Worm (Caenorhabditis elegans) whole organism, young adult: ENCODE data around the gene fkh-2.

Source experiments
- F22D6.2 ChIP-seq: sonication (generic microtip); optimal IDR thresholded peaks from 2 replicates; lab custom pipeline; 2016; ENCODE audit warnings: mild to moderate bottlenecking, missing genetic modification characterization, missing compliant biosample characterization
- F39B2.1 ChIP-seq: fragments of 200-800 bp; sonication (Bioruptor generic); IDR thresholded peaks from 2 replicates; pipeline ENCODE4 v1.3.6; 2022; ENCODE audit warnings: missing genetic modification reagents, missing genetic modification characterization, missing compliant biosample characterization
- F52B5.7 ChIP-seq: sonication (generic microtip); optimal IDR thresholded peaks from 2 replicates; lab custom pipeline; 2016; ENCODE audit warnings: mild to moderate bottlenecking, missing genetic modification characterization, missing compliant biosample characterization
- F55B11.4 ChIP-seq: sonication (generic microtip); optimal IDR thresholded peaks from 2 replicates; lab custom pipeline; 2016; ENCODE audit warnings: missing compliant biosample characterization, missing genetic modification characterization, borderline replicate concordance; ENCODE audit not compliant: insufficient read depth
- F57C9.4 ChIP-seq: sonication (generic microtip); optimal IDR thresholded peaks from 2 replicates; lab custom pipeline; 2017; ENCODE audit warnings: mild to moderate bottlenecking, missing genetic modification characterization, missing compliant biosample characterization
- K11D2.4 ChIP-seq: fragments of 200-800 bp; sonication (Bioruptor generic); IDR thresholded peaks from 2 replicates; pipeline ENCODE4 v1.3.6; 2022; ENCODE audit warnings: missing genetic modification reagents, missing genetic modification characterization, missing compliant biosample characterization
- Y53G8AR.9 ChIP-seq: fragments of 200-800 bp; sonication (Bioruptor generic); conservative IDR thresholded peaks from 2 replicates; pipeline ENCODE4 v1.3.6; 2022; ENCODE audit warnings: missing genetic modification reagents, missing genetic modification characterization, missing compliant biosample characterization
- Y67H2A.10 ChIP-seq: fragments of 200-800 bp; sonication (Bioruptor generic); conservative IDR thresholded peaks from 2 replicates; pipeline ENCODE4 v1.3.6; 2022; ENCODE audit warnings: missing genetic modification reagents, missing genetic modification characterization, missing compliant biosample characterization
- Y79H2A.3 ChIP-seq: fragments of 200-800 bp; sonication (Bioruptor generic); conservative IDR thresholded peaks from 2 replicates; pipeline ENCODE4 v1.3.6; 2022; ENCODE audit warnings: missing genetic modification reagents, missing genetic modification characterization, missing compliant biosample characterization
- ama-1 ChIP-seq, 3 experiments: fragments of 150-350 bp in 1 of 3; sonication (generic microtip) in 2 of 3; optimal IDR thresholded peaks; 2 replicates each; lab custom pipeline; 2014 to 2018; ENCODE audit warnings: missing biosample characterization in 2 of 3, missing genetic modification characterization in 2 of 3, missing genetic modification reagents in 2 of 3
- aptf-3 ChIP-seq: fragments of 200-800 bp; sonication (Bioruptor generic); IDR thresholded peaks from 2 replicates; pipeline ENCODE4 v1.3.6; 2022; ENCODE audit warnings: missing genetic modification characterization, missing compliant biosample characterization
- attf-3 ChIP-seq: fragments of 200-800 bp; sonication (Bioruptor generic); conservative IDR thresholded peaks from 2 replicates; pipeline ENCODE4 v1.3.6; 2022; ENCODE audit warnings: missing genetic modification reagents, missing genetic modification characterization, missing compliant biosample characterization
- attf-6 ChIP-seq: fragments of 200-800 bp; sonication (Bioruptor generic); IDR thresholded peaks from 2 replicates; pipeline ENCODE4 v1.3.6; 2022; ENCODE audit warnings: missing genetic modification reagents, missing genetic modification characterization, missing compliant biosample characterization
- bed-1 ChIP-seq: fragments of 200-800 bp; sonication (Bioruptor generic); IDR thresholded peaks from 2 replicates; pipeline ENCODE4 v1.3.6; 2022; ENCODE audit warnings: missing genetic modification reagents, missing genetic modification characterization, missing compliant biosample characterization
- cebp-1 ChIP-seq, 2 experiments: fragments of 200-800 bp in 1 of 2; sonication (Bioruptor generic) in 1 of 2; sonication (generic microtip) in 1 of 2; IDR thresholded peaks in 1 of 2; optimal IDR thresholded peaks in 1 of 2; 2 replicates each; pipeline versions ENCODE4 v1.3.6 to Lab custom; 2017 to 2022; ENCODE audit warnings: missing compliant biosample characterization in 2 of 2, missing genetic modification characterization in 2 of 2, mild to moderate bottlenecking in 1 of 2, missing genetic modification reagents in 1 of 2, moderate library complexity in 1 of 2
- ceh-27 ChIP-seq: fragments of 200-800 bp; sonication (Bioruptor generic); optimal IDR thresholded peaks from 2 replicates; lab custom pipeline; 2018; ENCODE audit warnings: mild to moderate bottlenecking, missing genetic modification characterization, moderate library complexity, missing compliant biosample characterization
- ceh-58 ChIP-seq: fragments of 200-800 bp; sonication (Bioruptor generic); IDR thresholded peaks from 2 replicates; pipeline ENCODE4 v1.3.6; 2022; ENCODE audit warnings: missing genetic modification characterization, missing compliant biosample characterization
- ceh-91 ChIP-seq: fragments of 200-800 bp; sonication (Bioruptor generic); IDR thresholded peaks from 2 replicates; pipeline ENCODE4 v1.3.6; 2022; ENCODE audit warnings: missing genetic modification reagents, missing genetic modification characterization, missing compliant biosample characterization
- dpff-1 ChIP-seq: sonication (generic microtip); optimal IDR thresholded peaks from 2 replicates; lab custom pipeline; 2017; ENCODE audit warnings: mild to moderate bottlenecking, missing genetic modification characterization, missing compliant biosample characterization
- egl-18 ChIP-seq: fragments of 200-800 bp; sonication (Bioruptor generic); IDR thresholded peaks from 2 replicates; pipeline ENCODE4 v1.3.6; 2022; ENCODE audit warnings: missing genetic modification reagents, missing genetic modification characterization, missing compliant biosample characterization
- egrh-3 ChIP-seq: fragments of 200-800 bp; sonication (Bioruptor generic); IDR thresholded peaks from 2 replicates; pipeline ENCODE4 v1.3.6; 2022; ENCODE audit warnings: missing genetic modification reagents, missing genetic modification characterization, missing compliant biosample characterization
- ets-4 ChIP-seq: fragments of 200-800 bp; sonication (Bioruptor generic); optimal IDR thresholded peaks from 2 replicates; lab custom pipeline; 2018; ENCODE audit warnings: mild to moderate bottlenecking, missing genetic modification characterization, missing compliant biosample characterization
- hmg-20 ChIP-seq: fragments of 200-800 bp; sonication (Bioruptor generic); IDR thresholded peaks from 2 replicates; pipeline ENCODE4 v1.3.6; 2022; ENCODE audit warnings: missing genetic modification reagents, missing genetic modification characterization, missing compliant biosample characterization
- lin-40 ChIP-seq: sonication (generic microtip); optimal IDR thresholded peaks from 2 replicates; lab custom pipeline; 2016; ENCODE audit warnings: missing genetic modification characterization, mild to moderate bottlenecking, missing compliant biosample characterization, missing genotype, missing genetic modification reagents
- lir-1 ChIP-seq: fragments of 200-800 bp; sonication (Bioruptor generic); conservative IDR thresholded peaks from 2 replicates; pipeline ENCODE4 v1.3.6; 2022; ENCODE audit warnings: missing genetic modification reagents, missing genetic modification characterization, missing compliant biosample characterization
- lsy-27 ChIP-seq: sonication (generic microtip); optimal IDR thresholded peaks from 2 replicates; lab custom pipeline; 2017; ENCODE audit warnings: missing genetic modification characterization, mild to moderate bottlenecking, missing compliant biosample characterization, antibody characterized with exemption, missing genotype, borderline replicate concordance; ENCODE audit not compliant: insufficient read depth
- madf-10 ChIP-seq: sonication (generic microtip); optimal IDR thresholded peaks from 2 replicates; lab custom pipeline; 2016; ENCODE audit warnings: mild to moderate bottlenecking, missing genetic modification characterization, missing compliant biosample characterization
- mcd-1 ChIP-seq: fragments of 200-800 bp; sonication (Bioruptor generic); IDR thresholded peaks from 2 replicates; pipeline ENCODE4 v1.3.6; 2022; ENCODE audit warnings: missing genetic modification reagents, missing genetic modification characterization, missing compliant biosample characterization
- mxl-1 ChIP-seq: sonication (generic microtip); optimal IDR thresholded peaks from 2 replicates; lab custom pipeline; 2016; ENCODE audit warnings: missing genetic modification characterization, missing compliant biosample characterization
- nfyb-1 ChIP-seq: fragments of 200-800 bp; sonication (Bioruptor generic); IDR thresholded peaks from 2 replicates; pipeline ENCODE4 v1.3.6; 2022; ENCODE audit warnings: missing genetic modification reagents, missing genetic modification characterization, missing compliant biosample characterization
- nhr-120 ChIP-seq: fragments of 200-800 bp; sonication (Bioruptor generic); IDR thresholded peaks from 2 replicates; pipeline ENCODE4 v1.3.6; 2022; ENCODE audit warnings: missing genetic modification characterization, missing compliant biosample characterization
- pbrm-1 ChIP-seq: fragments of 200-800 bp; sonication (Bioruptor generic); IDR thresholded peaks from 2 replicates; pipeline ENCODE4 v1.3.6; 2022; ENCODE audit warnings: missing genetic modification reagents, missing genetic modification characterization, missing compliant biosample characterization
- pha-4 ChIP-seq: fragments of 150-350 bp; sonication (generic microtip); optimal IDR thresholded peaks from 2 replicates; lab custom pipeline; 2014; ENCODE audit warnings: missing biosample characterization, missing genetic modification reagents, missing genetic modification characterization
- rcor-1 ChIP-seq: fragments of 200-800 bp; sonication (Bioruptor generic); IDR thresholded peaks from 2 replicates; pipeline ENCODE4 v1.3.6; 2022; ENCODE audit warnings: missing genetic modification reagents, missing genetic modification characterization, missing compliant biosample characterization
- sea-2 ChIP-seq: fragments of 200-800 bp; sonication (Bioruptor generic); IDR thresholded peaks from 2 replicates; pipeline ENCODE4 v1.3.6; 2022; ENCODE audit warnings: missing genetic modification characterization, missing compliant biosample characterization
- snpc-4 ChIP-seq, 5 experiments: fragments of 150-350 bp in 1 of 5; sonication (generic microtip) in 4 of 5; optimal IDR thresholded peaks; 2 replicates each; lab custom pipeline; 2014 to 2018; ENCODE audit warnings: missing genetic modification characterization in 5 of 5, missing biosample characterization in 3 of 5, antibody characterized with exemption in 2 of 5, mild to moderate bottlenecking in 2 of 5, missing compliant biosample characterization in 2 of 5, missing genotype in 2 of 5, moderate library complexity in 2 of 5, missing genetic modification reagents in 1 of 5
- somi-1 ChIP-seq: fragments of 200-800 bp; sonication (Bioruptor generic); optimal IDR thresholded peaks from 2 replicates; lab custom pipeline; 2018; ENCODE audit warnings: mild to moderate bottlenecking, missing genetic modification characterization, missing compliant biosample characterization
- tbp1 ChIP-seq: fragments of 200-800 bp; sonication (Bioruptor generic); optimal IDR thresholded peaks from 2 replicates; lab custom pipeline; 2018; ENCODE audit warnings: mild to moderate bottlenecking, missing genetic modification characterization, missing compliant biosample characterization
- unc-130 ChIP-seq: sonication (generic microtip); optimal IDR thresholded peaks from 2 replicates; lab custom pipeline; 2016; ENCODE audit warnings: missing genetic modification reagents, missing genetic modification characterization, missing compliant biosample characterization
- xnd-1 ChIP-seq: sonication (generic microtip); optimal IDR thresholded peaks from 2 replicates; lab custom pipeline; 2016; ENCODE audit warnings: missing genotype, missing genetic modification reagents, missing genetic modification characterization, missing compliant biosample characterization
- zfh-2 ChIP-seq: fragments of 200-800 bp; sonication (Bioruptor generic); conservative IDR thresholded peaks from 2 replicates; pipeline ENCODE4 v1.3.6; 2022; ENCODE audit warnings: missing genetic modification reagents, missing genetic modification characterization, missing compliant biosample characterization
- zim-3 ChIP-seq: sonication (generic microtip); optimal IDR thresholded peaks from 2 replicates; lab custom pipeline; 2017; ENCODE audit warnings: mild to moderate bottlenecking, missing genetic modification characterization, moderate library complexity, missing compliant biosample characterization
- ztf-3 ChIP-seq: fragments of 200-800 bp; sonication (Bioruptor generic); optimal IDR thresholded peaks from 2 replicates; lab custom pipeline; 2018; ENCODE audit warnings: mild to moderate bottlenecking, missing genetic modification characterization, missing compliant biosample characterization

fkh-2 gene

ce11 chrX:3788483-3788882 lies 46.4 kb upstream of the fkh-2 start (continued):
- no peak for TF ChIP-seq attf-6 (GFP tag; lab: Robert Waterston, UW)
- no peak for TF ChIP-seq pbrm-1 (GFP tag; lab: Robert Waterston, UW)
- TF ChIP-seq F52B5.7 = no peak
- no peak for TF ChIP-seq unc-130
- TF ChIP-seq aptf-3 = no peak
- TF ChIP-seq egl-18 = no peak
- TF ChIP-seq pha-4 (tag; lab: Kevin White, UChicago) = no peak
- TF ChIP-seq F55B11.4 (tag; lab: Kevin White, UChicago) = no peak
- TF ChIP-seq F39B2.1 = no peak
- TF ChIP-seq lir-1 = no peak
- no peak for TF ChIP-seq ceh-58
- TF ChIP-seq mxl-1 (tag; lab: Kevin White, UChicago) = no peak
- TF ChIP-seq lsy-27 (tag; lab: Kevin White, UChicago) = no peak
- TF ChIP-seq snpc-4 (GFP tag; optimal IDR thresholded peaks at IDR 0.05; lab: Kevin White, UChicago) = no peak
- TF ChIP-seq snpc-4 (tag; optimal IDR thresholded peaks at IDR 0.05; lab: Kevin White, UChicago) = peak in 1 of 4 experiments; percentile 1
- TF ChIP-seq tbp1 (GFP tag; lab: Kevin White, UChicago) = no peak
- TF ChIP-seq ets-4 = no peak
- TF ChIP-seq lin-40 (tag; lab: Kevin White, UChicago) = peak; percentile 71
- TF ChIP-seq ceh-91 (GFP tag; lab: Robert Waterston, UW) = no peak
- no peak for TF ChIP-seq ztf-3 (GFP tag; lab: Kevin White, UChicago)
- TF ChIP-seq nhr-120 = no peak
- no peak for TF ChIP-seq Y67H2A.10 (GFP tag; lab: Robert Waterston, UW)
- TF ChIP-seq K11D2.4 (GFP tag; lab: Robert Waterston, UW) = 0 out of 2 replicates have a peak, but pooled peaks have one; percentile 36
- TF ChIP-seq F22D6.2 (tag; lab: Kevin White, UChicago) = no peak
- no peak for TF ChIP-seq xnd-1
- TF ChIP-seq dpff-1 (tag; lab: Kevin White, UChicago) = no peak
- no peak for TF ChIP-seq hmg-20 (GFP tag; lab: Robert Waterston, UW)
- TF ChIP-seq F57C9.4 (tag; lab: Kevin White, UChicago) = no peak
- TF ChIP-seq ama-1 (optimal IDR thresholded peaks at IDR 0.05; lab: Kevin White, UChicago) = peak; percentile 16
- TF ChIP-seq ama-1 (GFP tag; optimal IDR thresholded peaks at IDR 0.05; lab: Kevin White, UChicago) = no peak
- no peak for TF ChIP-seq sea-2 (GFP tag; lab: Robert Waterston, UW)
- TF ChIP-seq nfyb-1 (GFP tag; lab: Robert Waterston, UW) = no peak
- no peak for TF ChIP-seq madf-10 (tag; lab: Kevin White, UChicago)
- TF ChIP-seq bed-1 (GFP tag; lab: Robert Waterston, UW) = no peak
- TF ChIP-seq rcor-1 (GFP tag; lab: Robert Waterston, UW) = no peak
- no peak for TF ChIP-seq egrh-3
- TF ChIP-seq attf-3 = no peak
- no peak for TF ChIP-seq zim-3 (tag; lab: Kevin White, UChicago)

DNA sequence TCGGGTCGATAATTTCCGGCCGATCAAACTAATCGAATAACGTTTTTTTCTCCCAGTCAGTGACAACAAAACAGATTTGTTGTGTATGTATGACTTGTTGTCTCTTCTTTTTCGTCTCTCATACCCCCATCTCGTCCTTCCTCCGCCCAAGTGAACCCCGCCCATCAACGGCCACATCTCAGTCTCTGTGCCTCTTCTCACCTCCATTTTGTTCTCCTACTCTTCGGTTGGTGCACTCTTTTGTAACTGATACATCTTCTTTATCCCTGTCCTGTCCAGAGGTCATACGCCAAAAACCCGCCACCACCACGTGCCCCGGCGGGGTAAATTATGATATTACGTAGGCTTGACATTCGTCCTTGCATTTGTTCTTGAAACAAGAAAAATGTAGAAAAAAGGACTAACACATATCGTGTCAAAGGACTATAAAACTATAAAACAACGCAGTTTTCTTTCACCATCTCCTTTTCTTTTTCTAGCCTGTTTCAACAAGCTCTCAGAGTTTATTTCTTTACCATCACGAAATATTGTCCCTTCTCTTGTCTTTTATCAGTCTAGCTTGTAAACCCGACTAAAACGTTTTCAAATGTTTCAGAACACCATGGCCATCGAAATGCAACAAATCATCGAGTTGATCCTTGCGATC lies 45.4 kb upstream of the fkh-2 start, which contains the start of gene pmpl-1:
Gene pmpl-1, plus strand, starts transcription at position 596 of the 646 bp plus-strand sequence.
- TF ChIP-seq zfh-2 (GFP tag; lab: Robert Waterston, UW) = 0 out of 2 replicates have a peak, but pooled peaks have one; percentile 35
- no peak for TF ChIP-seq cebp-1 (GFP tag; IDR thresholded peaks at IDR 0.05; lab: Robert Waterston, UW)
- TF ChIP-seq cebp-1 (tag; optimal IDR thresholded peaks at IDR 0.05; lab: Kevin White, UChicago) = peak; percentile 15
- TF ChIP-seq Y53G8AR.9 (GFP tag; lab: Robert Waterston, UW) = no peak
- TF ChIP-seq somi-1 = peak; percentile 32
- TF ChIP-seq K11D2.4 (GFP tag; lab: Robert Waterston, UW) = 0 out of 2 replicates have a peak, but pooled peaks have one; percentile 36
- TF ChIP-seq Y79H2A.3 (GFP tag; lab: Robert Waterston, UW) = no peak
- peak; percentile 48 for TF ChIP-seq ceh-27 (GFP tag; lab: Kevin White, UChicago)
- TF ChIP-seq lin-40 (tag; lab: Kevin White, UChicago) = peak; percentile 5
- 0 out of 2 replicates have a peak, but pooled peaks have one; percentile 9 for TF ChIP-seq mcd-1 (GFP tag; lab: Robert Waterston, UW)
